Worm (Caenorhabditis elegans): ENCODE data around the gene zfp-1.

zfp-1 gene

ce11 chrIII:8800796-8801083 lies 9.4 kb downstream of the zfp-1 start:
- TF ChIP-seq dpl-1 (GFP tag; optimal IDR thresholded peaks at IDR 0.05): no peak
- peak; percentile 86 for TF ChIP-seq blmp-1 (tag; optimal IDR thresholded peaks at IDR 0.05)
- peak; percentile 17 for TF ChIP-seq nhr-85 (tag)
- TF ChIP-seq nhr-77 (tag; optimal IDR thresholded peaks at IDR 0.05): no peak
- peak in 1 of 3 experiments; percentile 1 for TF ChIP-seq ceh-82 (tag; optimal IDR thresholded peaks at IDR 0.05)
- TF ChIP-seq efl-1 (optimal IDR thresholded peaks at IDR 0.05): no peak
- TF ChIP-seq efl-1 (GFP tag; optimal IDR thresholded peaks at IDR 0.05 in 1 of 2): peak in 1 of 2 experiments; percentile 92

DNA sequence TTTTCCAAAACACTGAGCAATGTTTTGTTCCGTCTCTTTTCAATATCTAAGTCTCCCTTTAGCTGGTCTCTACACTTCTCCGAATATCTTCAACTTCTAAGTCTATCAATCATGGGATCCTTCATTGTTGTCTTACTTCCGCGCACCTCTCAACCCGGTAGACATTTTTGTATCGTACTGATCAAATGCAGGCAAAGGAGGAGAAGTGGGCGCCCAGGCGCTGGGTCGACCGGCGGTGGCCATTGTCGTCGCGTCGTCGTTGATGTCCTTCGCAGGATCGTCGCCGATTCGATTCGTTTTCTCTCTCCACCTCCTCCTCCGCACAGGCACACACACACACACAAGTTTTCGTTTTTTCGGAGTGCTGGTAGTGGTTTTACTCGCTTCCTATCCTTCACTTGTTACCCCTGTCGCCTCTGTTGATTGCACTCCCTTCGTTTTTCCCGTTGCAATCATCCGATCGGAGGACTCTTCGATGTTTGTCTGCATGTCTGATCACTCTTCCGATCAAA lies 10.1 kb downstream of the zfp-1 start:
- TF ChIP-seq C16A3.4 (tag; optimal IDR thresholded peaks at IDR 0.05) (peak; percentile 0), aly-2 (tag; optimal IDR thresholded peaks at IDR 0.05) (no peak), fos-1 (tag; optimal IDR thresholded peaks at IDR 0.05) (no peak), C04F5.9 (tag; optimal IDR thresholded peaks at IDR 0.05) (no peak), pqm-1 (tag; optimal IDR thresholded peaks at IDR 0.05) (no peak), hlh-4 (tag; optimal IDR thresholded peaks at IDR 0.05) (no peak), nhr-19 (GFP tag; conservative IDR thresholded peaks at IDR 0.05) (no peak), nhr-90 (tag; optimal IDR thresholded peaks at IDR 0.05; ENCODE audit: poor library complexity) (no peak), lin-35 (GFP tag; optimal IDR thresholded peaks at IDR 0.05) (no peak), zag-1 (tag; optimal IDR thresholded peaks at IDR 0.05) (no peak), sup-37 (GFP tag; optimal IDR thresholded peaks at IDR 0.05) (no peak), unc-86 (tag; optimal IDR thresholded peaks at IDR 0.05) (no peak), nhr-11 (tag; optimal IDR thresholded peaks at IDR 0.05) (no peak), elt-2 (tag; optimal IDR thresholded peaks at IDR 0.05) (no peak), hlh-17 (GFP tag; optimal IDR thresholded peaks at IDR 0.05; ENCODE audit: borderline replicate concordance) (no peak), alr-1 (tag; optimal IDR thresholded peaks at IDR 0.05; ENCODE audit: borderline replicate concordance) (no peak), snu-23 (GFP tag; optimal IDR thresholded peaks at IDR 0.05) (no peak), mef-2 (tag; optimal IDR thresholded peaks at IDR 0.05) (no peak), Y116A8C.19 (tag; optimal IDR thresholded peaks at IDR 0.05; ENCODE audit: borderline replicate concordance) (no peak), ceh-63 (GFP tag; optimal IDR thresholded peaks at IDR 0.05) (no peak), dsc-1 (tag; optimal IDR thresholded peaks at IDR 0.05) (no peak), ceh-88 (GFP tag; IDR thresholded peaks at IDR 0.05) (no peak), fkh-8 (tag; optimal IDR thresholded peaks at IDR 0.05) (no peak), nhr-28 (tag; optimal IDR thresholded peaks at IDR 0.05) (no peak), tbx-2 (tag; optimal IDR thresholded peaks at IDR 0.05) (no peak), irx-1 (tag; optimal IDR thresholded peaks at IDR 0.05) (no peak), aha-1 (tag; optimal IDR thresholded peaks at IDR 0.05) (no peak), sox-4 (tag; optimal IDR thresholded peaks at IDR 0.05) (no peak), sptf-1 (tag; optimal IDR thresholded peaks at IDR 0.05) (no peak), vab-15 (tag; optimal IDR thresholded peaks at IDR 0.05) (no peak), unc-130 (tag; optimal IDR thresholded peaks at IDR 0.05) (peak; percentile 49), zip-4 (GFP tag; optimal IDR thresholded peaks at IDR 0.05) (no peak), pag-3 (tag; optimal IDR thresholded peaks at IDR 0.05; ENCODE audit: borderline replicate concordance, insufficient read depth) (no peak), mab-9 (GFP tag; IDR thresholded peaks at IDR 0.05) (no peak), mdl-1 (tag; optimal IDR thresholded peaks at IDR 0.05) (peak in 1 of 2 experiments; percentile 14), ceh-82 (tag; optimal IDR thresholded peaks at IDR 0.05) (peak in 1 of 3 experiments; percentile 5), ceh-8 (GFP tag; optimal IDR thresholded peaks at IDR 0.05) (no peak), dpl-1 (GFP tag; optimal IDR thresholded peaks at IDR 0.05) (no peak), elt-3 (tag; optimal IDR thresholded peaks at IDR 0.05) (peak in 3 of 6 experiments; percentile 16 to 81 (median 68)), lsy-2 (tag; optimal IDR thresholded peaks at IDR 0.05) (no peak), egl-27 (tag; optimal IDR thresholded peaks at IDR 0.05) (no peak), F16B12.6 (tag; optimal IDR thresholded peaks at IDR 0.05) (no peak), unc-30 (tag; optimal IDR thresholded peaks at IDR 0.05) (no peak), lin-14 (GFP tag; optimal IDR thresholded peaks at IDR 0.05) (no peak), nhr-76 (tag; optimal IDR thresholded peaks at IDR 0.05) (no peak), pax-3 (tag; optimal IDR thresholded peaks at IDR 0.05) (no peak), lin-15B (tag; optimal IDR thresholded peaks at IDR 0.05) (no peak)
